Worm (Caenorhabditis elegans) whole organism, L4 larva: ENCODE data around the gene Y37D8A.8.

Source experiments
- F26F4.8 ChIP-seq: fragments of 200-800 bp; sonication (Bioruptor generic); conservative IDR thresholded peaks from 2 replicates; pipeline ENCODE4 v1.3.6; 2022; ENCODE audit warnings: missing genetic modification characterization, missing compliant biosample characterization
- F37D6.2 ChIP-seq: sonication (generic microtip); optimal IDR thresholded peaks from 2 replicates; lab custom pipeline; 2016; ENCODE audit warnings: mild to moderate bottlenecking, missing genetic modification characterization, missing compliant biosample characterization
- T20F7.1 ChIP-seq: fragments of 200-800 bp; sonication (Bioruptor generic); optimal IDR thresholded peaks from 2 replicates; lab custom pipeline; 2018; ENCODE audit warnings: mild to moderate bottlenecking, missing genetic modification characterization, missing compliant biosample characterization
- Y5F2A.4 ChIP-seq: fragments of 200-800 bp; sonication (Bioruptor generic); optimal IDR thresholded peaks from 2 replicates; lab custom pipeline; 2018; ENCODE audit warnings: mild to moderate bottlenecking, missing genetic modification characterization, missing compliant biosample characterization
- aha-1 ChIP-seq: fragments of 150-350 bp; peaks from one replicate; lab custom pipeline; 2014; ENCODE audit warnings: missing biosample characterization, missing genetic modification characterization
- aly-2 ChIP-seq: sonication (generic microtip); optimal IDR thresholded peaks from 2 replicates; lab custom pipeline; 2018; ENCODE audit warnings: missing biosample characterization, missing genetic modification characterization
- ama-1 ChIP-seq: fragments of 150-350 bp; optimal IDR thresholded peaks from 2 replicates; lab custom pipeline; 2014; ENCODE audit warnings: inconsistent platforms, mixed read lengths
- ceh-20 ChIP-seq: fragments of 200-800 bp; sonication (Bioruptor generic); IDR thresholded peaks from 2 replicates; pipeline ENCODE4 v1.3.6; 2022; ENCODE audit warnings: missing genetic modification reagents, missing genetic modification characterization, missing compliant biosample characterization
- ceh-28 ChIP-seq: fragments of 150-350 bp; optimal IDR thresholded peaks from 2 replicates; lab custom pipeline; 2014; ENCODE audit warnings: missing biosample characterization, missing genetic modification reagents, missing genetic modification characterization
- ceh-62 ChIP-seq: sonication (generic microtip); optimal IDR thresholded peaks from 2 replicates; lab custom pipeline; 2017; ENCODE audit warnings: missing biosample characterization, missing genetic modification characterization
- ceh-82 ChIP-seq: sonication (generic microtip); optimal IDR thresholded peaks from 2 replicates; lab custom pipeline; 2017; ENCODE audit warnings: missing biosample characterization, missing genetic modification characterization
- daf-16 ChIP-seq, 3 experiments: sonication (generic microtip); optimal IDR thresholded peaks; 2 replicates each; lab custom pipeline; 2016 to 2017; ENCODE audit warnings: missing genetic modification characterization in 3 of 3, missing genetic modification reagents in 3 of 3, mild to moderate bottlenecking in 2 of 3, missing compliant biosample characterization in 2 of 3, missing biosample characterization in 1 of 3, moderate library complexity in 1 of 3
- egl-43 ChIP-seq: fragments of 200-800 bp; sonication (Bioruptor generic); IDR thresholded peaks from 2 replicates; pipeline ENCODE4 v1.3.6; 2022; ENCODE audit warnings: missing genetic modification reagents, missing genetic modification characterization, missing compliant biosample characterization
- hif-1 ChIP-seq, 2 experiments: sonication (generic microtip); optimal IDR thresholded peaks; 2 replicates each; lab custom pipeline; 2016 to 2017; ENCODE audit warnings: missing compliant biosample characterization in 2 of 2, missing genetic modification characterization in 2 of 2, missing genetic modification reagents in 2 of 2, missing genotype in 2 of 2, mild to moderate bottlenecking in 1 of 2
- hlh-11 ChIP-seq: fragments of 200-800 bp; sonication (Bioruptor generic); optimal IDR thresholded peaks from 2 replicates; lab custom pipeline; 2018; ENCODE audit warnings: mild to moderate bottlenecking, missing genetic modification characterization, missing compliant biosample characterization
- hlh-30 ChIP-seq: sonication (generic microtip); optimal IDR thresholded peaks from 2 replicates; lab custom pipeline; 2017; ENCODE audit warnings: antibody characterized with exemption, mild to moderate bottlenecking, missing genetic modification characterization, missing compliant biosample characterization; ENCODE audit not compliant: insufficient read depth
- lim-7 ChIP-seq: fragments of 200-800 bp; sonication (Bioruptor generic); IDR thresholded peaks from 2 replicates; pipeline ENCODE4 v1.3.6; 2022; ENCODE audit warnings: missing genetic modification characterization, missing compliant biosample characterization
- lin-15B ChIP-seq: fragments of 150-350 bp; sonication (generic microtip); optimal IDR thresholded peaks from 3 replicates; lab custom pipeline; 2014; ENCODE audit warnings: missing biosample characterization, missing genetic modification characterization
- lin-29 ChIP-seq: fragments of 200-800 bp; sonication (Bioruptor generic); IDR thresholded peaks from 2 replicates; pipeline ENCODE4 v1.3.6; 2022; ENCODE audit warnings: missing genetic modification reagents, missing genetic modification characterization, missing compliant biosample characterization
- lin-38 ChIP-seq: fragments of 200-800 bp; sonication (Bioruptor generic); IDR thresholded peaks from 2 replicates; pipeline ENCODE4 v1.3.6; 2022; ENCODE audit warnings: missing genetic modification reagents, missing genetic modification characterization, missing compliant biosample characterization
- lsy-2 ChIP-seq, 2 experiments: fragments of 150-350 bp in 1 of 2; sonication (generic microtip) in 1 of 2; optimal IDR thresholded peaks; 2 replicates each; lab custom pipeline; 2014 to 2017; ENCODE audit warnings: missing biosample characterization in 2 of 2, missing genetic modification characterization in 2 of 2
- madf-9 ChIP-seq: fragments of 200-800 bp; sonication (Bioruptor generic); conservative IDR thresholded peaks from 2 replicates; pipeline ENCODE4 v1.3.6; 2022; ENCODE audit warnings: missing genetic modification reagents, missing genetic modification characterization, missing compliant biosample characterization
- mdt-29 ChIP-seq: fragments of 200-800 bp; sonication (Bioruptor generic); IDR thresholded peaks from 2 replicates; pipeline ENCODE4 v1.3.6; 2022; ENCODE audit warnings: missing genetic modification reagents, missing genetic modification characterization, missing compliant biosample characterization
- mep-1 ChIP-seq: fragments of 150-350 bp; sonication (generic microtip); optimal IDR thresholded peaks from 3 replicates; lab custom pipeline; 2014; ENCODE audit warnings: missing biosample characterization, missing genetic modification characterization
- mes-2 ChIP-seq: sonication (generic microtip); optimal IDR thresholded peaks from 2 replicates; lab custom pipeline; 2016; ENCODE audit warnings: missing genotype, mild to moderate bottlenecking, missing genetic modification characterization, missing compliant biosample characterization; ENCODE audit not compliant: poor library complexity, severe bottlenecking
- mxl-2 ChIP-seq: fragments of 200-800 bp; sonication (Bioruptor generic); conservative IDR thresholded peaks from 2 replicates; pipeline ENCODE4 v1.3.6; 2022; ENCODE audit warnings: missing genetic modification reagents, missing genetic modification characterization, missing compliant biosample characterization
- mxl-3 ChIP-seq: fragments of 200-800 bp; sonication (Bioruptor generic); optimal IDR thresholded peaks from 2 replicates; lab custom pipeline; 2018; ENCODE audit warnings: mild to moderate bottlenecking, missing genetic modification characterization, missing compliant biosample characterization
- nhr-10 ChIP-seq: fragments of 150-350 bp; optimal IDR thresholded peaks from 2 replicates; lab custom pipeline; 2014; ENCODE audit warnings: missing biosample characterization, missing genetic modification characterization
- nhr-28 ChIP-seq: fragments of 150-350 bp; optimal IDR thresholded peaks from 2 replicates; lab custom pipeline; 2014; ENCODE audit warnings: missing biosample characterization, missing genetic modification characterization
- nhr-41 ChIP-seq: fragments of 200-800 bp; sonication (Bioruptor generic); IDR thresholded peaks from 2 replicates; pipeline ENCODE4 v1.3.6; 2022; ENCODE audit warnings: missing genetic modification reagents, missing genetic modification characterization, missing compliant biosample characterization
- nhr-42 ChIP-seq: fragments of 200-800 bp; sonication (Bioruptor generic); IDR thresholded peaks from 2 replicates; pipeline ENCODE4 v1.3.6; 2022; ENCODE audit warnings: missing genetic modification characterization, missing compliant biosample characterization
- nhr-48 ChIP-seq: sonication (generic microtip); optimal IDR thresholded peaks from 2 replicates; lab custom pipeline; 2016; ENCODE audit warnings: mild to moderate bottlenecking, missing genetic modification characterization, missing compliant biosample characterization
- nhr-76 ChIP-seq: fragments of 150-350 bp; optimal IDR thresholded peaks from 2 replicates; lab custom pipeline; 2014; ENCODE audit warnings: missing biosample characterization, missing genetic modification characterization
- nhr-77 ChIP-seq: fragments of 150-350 bp; optimal IDR thresholded peaks from 2 replicates; lab custom pipeline; 2014; ENCODE audit warnings: missing biosample characterization, missing genetic modification characterization
- pha-4 ChIP-seq, 2 experiments: fragments of 150-350 bp in 1 of 2; fragments of 200-800 bp in 1 of 2; sonication (Bioruptor generic) in 1 of 2; IDR thresholded peaks in 1 of 2; optimal IDR thresholded peaks in 1 of 2; 2 replicates each; pipeline versions ENCODE4 v1.3.6 to Lab custom; 2014 to 2022; ENCODE audit warnings: missing genetic modification characterization in 2 of 2, missing genetic modification reagents in 2 of 2, missing biosample characterization in 1 of 2, missing compliant biosample characterization in 1 of 2
- php-3 ChIP-seq: fragments of 200-800 bp; sonication (Bioruptor generic); IDR thresholded peaks from 2 replicates; pipeline ENCODE4 v1.3.6; 2022; ENCODE audit warnings: missing genetic modification reagents, missing genetic modification characterization, missing compliant biosample characterization
- snpc-1.2 ChIP-seq: fragments of 200-800 bp; sonication (Bioruptor generic); IDR thresholded peaks from 2 replicates; pipeline ENCODE4 v1.3.6; 2022; ENCODE audit warnings: missing genetic modification reagents, missing genetic modification characterization, missing compliant biosample characterization
- unc-130 ChIP-seq: sonication (generic microtip); optimal IDR thresholded peaks from 2 replicates; lab custom pipeline; 2016; ENCODE audit warnings: missing genetic modification reagents, missing genetic modification characterization, missing compliant biosample characterization
- vab-7 ChIP-seq: fragments of 200-800 bp; sonication (Bioruptor generic); IDR thresholded peaks from 2 replicates; pipeline ENCODE4 v1.3.6; 2022; ENCODE audit warnings: missing genetic modification reagents, missing genetic modification characterization, missing compliant biosample characterization
- zag-1 ChIP-seq: fragments of 150-350 bp; optimal IDR thresholded peaks from 2 replicates; lab custom pipeline; 2014; ENCODE audit warnings: missing biosample characterization, missing genetic modification characterization
- zip-2 ChIP-seq: fragments of 150-350 bp; optimal IDR thresholded peaks from 2 replicates; lab custom pipeline; 2014; ENCODE audit warnings: missing biosample characterization, missing genetic modification characterization

Y37D8A.8 gene

DNA sequence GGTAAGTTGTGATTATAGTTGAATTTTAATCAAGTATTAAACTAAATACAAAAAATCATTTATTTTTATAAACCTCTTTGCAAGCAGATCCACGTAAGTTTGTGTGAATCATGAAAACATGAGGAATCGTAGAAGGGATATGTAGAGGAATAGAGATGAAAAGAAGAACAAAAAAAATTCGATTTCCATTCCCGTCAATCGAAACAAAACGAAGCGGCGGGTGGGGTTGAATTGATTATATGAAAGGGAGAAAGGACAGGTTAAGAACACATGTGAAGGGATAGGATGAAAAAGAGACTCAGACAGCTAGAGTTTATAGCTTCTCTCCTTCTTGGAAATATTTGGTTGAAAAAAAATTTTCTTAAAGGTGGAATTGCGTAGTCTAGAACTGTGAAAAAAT lies 4.6 kb upstream of the Y37D8A.8 start:
- no peak for TF ChIP-seq T20F7.1
- TF ChIP-seq mdt-29 (GFP tag; lab: Robert Waterston, UW): no peak
- TF ChIP-seq mep-1 (tag; lab: Kevin White, UChicago): no peak
- TF ChIP-seq vab-7 (GFP tag; lab: Robert Waterston, UW): no peak
- no peak for TF ChIP-seq hif-1 (tag; optimal IDR thresholded peaks at IDR 0.05; lab: Kevin White, UChicago)
- no peak for TF ChIP-seq ama-1
- peak; percentile 39 for TF ChIP-seq nhr-28 (tag; lab: Kevin White, UChicago)
- no peak for TF ChIP-seq daf-16 (GFP tag; optimal IDR thresholded peaks at IDR 0.05; lab: Kevin White, UChicago)
- no peak for TF ChIP-seq daf-16 (tag; optimal IDR thresholded peaks at IDR 0.05; lab: Kevin White, UChicago)
- no peak for TF ChIP-seq nhr-42 (GFP tag; lab: Robert Waterston, UW)
- TF ChIP-seq hlh-30 (tag; lab: Kevin White, UChicago): peak; percentile 8
- no peak for TF ChIP-seq madf-9 (GFP tag; lab: Robert Waterston, UW)
- peak; percentile 13 for TF ChIP-seq hlh-11 (tag; lab: Kevin White, UChicago)
- TF ChIP-seq php-3 (GFP tag; lab: Robert Waterston, UW): no peak
- no peak for TF ChIP-seq ceh-28 (tag; lab: Kevin White, UChicago)
- TF ChIP-seq egl-43 (GFP tag; lab: Robert Waterston, UW): no peak
- TF ChIP-seq mxl-3 (GFP tag; lab: Kevin White, UChicago): peak; percentile 68

DNA sequence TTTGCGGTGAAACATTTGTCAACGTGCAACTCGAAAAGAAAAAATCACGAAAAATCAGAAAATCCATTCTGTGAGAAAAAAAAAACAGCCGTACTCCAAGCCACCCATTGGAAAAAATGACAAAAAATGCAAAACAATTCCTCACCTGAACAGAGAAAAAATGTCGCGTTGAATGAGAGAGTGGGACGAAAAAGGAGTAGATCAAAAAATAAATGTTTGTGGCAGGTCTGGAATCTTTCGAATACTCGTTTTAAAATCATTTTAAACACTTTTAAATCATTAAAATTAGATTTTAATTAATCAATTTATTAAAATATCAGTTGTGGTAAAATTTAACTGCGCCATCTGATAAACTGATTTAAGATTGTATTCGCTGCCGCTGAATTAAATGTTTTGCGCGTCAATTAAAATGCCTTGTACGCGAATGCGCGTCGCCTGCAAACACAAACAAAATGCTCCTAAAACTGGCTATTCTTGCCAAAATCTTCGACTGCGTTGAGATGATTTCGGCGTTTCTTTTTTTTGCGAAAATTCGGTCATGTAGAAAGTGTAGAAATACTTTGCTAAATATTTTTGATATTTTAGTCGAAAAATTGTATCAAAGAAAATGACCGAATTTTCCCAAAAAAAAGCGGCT lies 5.4 kb downstream of the Y37D8A.8 start, which contains the start of gene Y37D8A.6:
Gene Y37D8A.6, minus strand, starts transcription at position 238 of the 637 bp plus-strand sequence.
- no peak for TF ChIP-seq egl-43 (GFP tag; lab: Robert Waterston, UW)
- no peak for TF ChIP-seq php-3 (GFP tag; lab: Robert Waterston, UW)
- TF ChIP-seq unc-130: no peak
- TF ChIP-seq lin-29: no peak
- TF ChIP-seq nhr-41 (GFP tag; lab: Robert Waterston, UW): no peak
- no peak for TF ChIP-seq T20F7.1
- TF ChIP-seq mxl-2 (GFP tag; lab: Robert Waterston, UW): no peak
- no peak for TF ChIP-seq pha-4 (GFP tag; IDR thresholded peaks at IDR 0.05; lab: Robert Waterston, UW)
- TF ChIP-seq pha-4 (tag; optimal IDR thresholded peaks at IDR 0.05; lab: Kevin White, UChicago): no peak
- TF ChIP-seq mes-2 (tag; lab: Kevin White, UChicago): peak; percentile 9
- no peak for TF ChIP-seq ceh-82 (tag; lab: Kevin White, UChicago)
- no peak for TF ChIP-seq mep-1 (tag; lab: Kevin White, UChicago)
- TF ChIP-seq ceh-62: no peak
- TF ChIP-seq daf-16 (GFP tag; optimal IDR thresholded peaks at IDR 0.05; lab: Kevin White, UChicago): no peak
- TF ChIP-seq daf-16 (tag; optimal IDR thresholded peaks at IDR 0.05; lab: Kevin White, UChicago): peak; percentile 3
- peak; percentile 38 for TF ChIP-seq lin-38 (GFP tag; lab: Robert Waterston, UW)
- no peak for TF ChIP-seq snpc-1.2 (GFP tag; lab: Robert Waterston, UW)
- TF ChIP-seq ama-1: no peak
- no peak for TF ChIP-seq nhr-42 (GFP tag; lab: Robert Waterston, UW)
- TF ChIP-seq nhr-28 (tag; lab: Kevin White, UChicago): no peak
- no peak for TF ChIP-seq hlh-11 (tag; lab: Kevin White, UChicago)
- no peak for TF ChIP-seq F37D6.2 (tag; lab: Kevin White, UChicago)
- peak; percentile 54 for TF ChIP-seq aha-1 (tag; lab: Kevin White, UChicago)
- TF ChIP-seq aly-2 (tag; lab: Kevin White, UChicago): no peak
- no peak for TF ChIP-seq ceh-20 (GFP tag; lab: Robert Waterston, UW)
- TF ChIP-seq zag-1: no peak
- no peak for TF ChIP-seq nhr-76 (tag; lab: Kevin White, UChicago)
- TF ChIP-seq lim-7 (GFP tag; lab: Robert Waterston, UW): no peak
- no peak for TF ChIP-seq F26F4.8 (GFP tag; lab: Robert Waterston, UW)
- TF ChIP-seq lin-15B (tag; lab: Kevin White, UChicago): no peak
- no peak for TF ChIP-seq zip-2 (tag; lab: Kevin White, UChicago)
- TF ChIP-seq nhr-10 (tag; lab: Kevin White, UChicago): no peak
- TF ChIP-seq hif-1 (tag; optimal IDR thresholded peaks at IDR 0.05; lab: Kevin White, UChicago): no peak
- TF ChIP-seq Y5F2A.4 (GFP tag; lab: Kevin White, UChicago): no peak
- TF ChIP-seq vab-7 (GFP tag; lab: Robert Waterston, UW): no peak
- TF ChIP-seq nhr-48 (tag; lab: Kevin White, UChicago): no peak
- TF ChIP-seq nhr-77 (tag; lab: Kevin White, UChicago): no peak
- TF ChIP-seq lsy-2 (tag; optimal IDR thresholded peaks at IDR 0.05; lab: Kevin White, UChicago): peak in 1 of 2 experiments; percentile 40
